Fruit fly (Drosophila melanogaster) whole organism, embryonic: Measurements from ENCODE around the gene CG11456.

ENCODE experiments used
- Adf1 ChIP-seq: fragments of 200-800 bp; sonication (Bioruptor generic); IDR thresholded peaks from 2 replicates; pipeline ENCODE4 v1.3.6; 2022; ENCODE audit warnings: missing biosample characterization, missing genetic modification characterization
- Atf-2 ChIP-seq: fragments of 200-800 bp; sonication (Bioruptor generic); optimal IDR thresholded peaks from 2 replicates; lab custom pipeline; 2016; ENCODE audit warnings: missing biosample characterization, missing genetic modification characterization
- CG10543 ChIP-seq: fragments of 200-800 bp; sonication (Bioruptor generic); optimal IDR thresholded peaks from 3 replicates; lab custom pipeline; 2017; ENCODE audit warnings: missing biosample characterization, mild to moderate bottlenecking, missing genetic modification characterization, moderate library complexity
- CG11398 ChIP-seq: fragments of 200-800 bp; sonication (Bioruptor generic); optimal IDR thresholded peaks from 2 replicates; lab custom pipeline; 2016; ENCODE audit warnings: missing biosample characterization, missing genetic modification characterization
- CG1233 ChIP-seq: fragments of 200-800 bp; sonication (Bioruptor generic); optimal IDR thresholded peaks from 4 replicates; lab custom pipeline; 2018; ENCODE audit warnings: missing biosample characterization, mild to moderate bottlenecking, missing genetic modification characterization
- CG15269 ChIP-seq: fragments of 200-800 bp; sonication (Bioruptor generic); optimal IDR thresholded peaks from 2 replicates; lab custom pipeline; 2018; ENCODE audit warnings: missing biosample characterization, mild to moderate bottlenecking, missing genetic modification characterization, moderate library complexity
- CG1832 ChIP-seq: fragments of 200-800 bp; sonication (Bioruptor generic); optimal IDR thresholded peaks from 2 replicates; lab custom pipeline; 2017; ENCODE audit warnings: missing biosample characterization, mild to moderate bottlenecking, missing genetic modification characterization, inconsistent platforms
- CG2202 ChIP-seq: fragments of 200-800 bp; sonication (Bioruptor generic); optimal IDR thresholded peaks from 2 replicates; lab custom pipeline; 2018; ENCODE audit warnings: missing biosample characterization, mild to moderate bottlenecking, missing genetic modification characterization
- CG2678 ChIP-seq: fragments of 200-800 bp; sonication (Bioruptor generic); optimal IDR thresholded peaks from 3 replicates; lab custom pipeline; 2019; ENCODE audit warnings: missing biosample characterization, mild to moderate bottlenecking, missing genetic modification characterization, moderate library complexity
- CG2875 ChIP-seq: fragments of 200-800 bp; sonication (Bioruptor generic); optimal IDR thresholded peaks from 2 replicates; lab custom pipeline; 2017; ENCODE audit warnings: missing biosample characterization, mild to moderate bottlenecking, missing genetic modification characterization, missing genetic modification reagents
- CG31365 ChIP-seq: fragments of 200-800 bp; sonication (Bioruptor generic); optimal IDR thresholded peaks from 2 replicates; lab custom pipeline; 2018; ENCODE audit warnings: missing biosample characterization, mild to moderate bottlenecking, missing genetic modification characterization
- CG4282 ChIP-seq: fragments of 200-800 bp; sonication (Bioruptor generic); optimal IDR thresholded peaks from 2 replicates; lab custom pipeline; 2016; ENCODE audit warnings: missing biosample characterization, missing genetic modification characterization
- CG4328 ChIP-seq: fragments of 200-800 bp; sonication (Bioruptor generic); optimal IDR thresholded peaks from 3 replicates; lab custom pipeline; 2017; ENCODE audit warnings: missing biosample characterization, missing genetic modification reagents, missing genetic modification characterization
- CG4854 ChIP-seq: fragments of 200-800 bp; sonication (Bioruptor generic); optimal IDR thresholded peaks from 2 replicates; lab custom pipeline; 2016; ENCODE audit warnings: missing biosample characterization, missing genetic modification characterization, inconsistent platforms
- CG7357 ChIP-seq: fragments of 200-800 bp; sonication (Bioruptor generic); IDR thresholded peaks from 3 replicates; pipeline ENCODE4 v1.3.6; 2022; ENCODE audit warnings: missing biosample characterization, missing genetic modification characterization
- CG7786 ChIP-seq: fragments of 200-800 bp; sonication (Bioruptor generic); optimal IDR thresholded peaks from 2 replicates; lab custom pipeline; 2016; ENCODE audit warnings: missing biosample characterization, missing genetic modification characterization
- CG7839 ChIP-seq: fragments of 200-800 bp; sonication (Bioruptor generic); optimal IDR thresholded peaks from 3 replicates; lab custom pipeline; 2018; ENCODE audit warnings: missing biosample characterization, mild to moderate bottlenecking, missing genetic modification characterization, moderate library complexity
- CG8089 ChIP-seq: fragments of 200-800 bp; sonication (Bioruptor generic); optimal IDR thresholded peaks from 3 replicates; lab custom pipeline; 2016; ENCODE audit warnings: missing biosample characterization, missing genetic modification characterization
- Deaf1 ChIP-seq: fragments of 200-800 bp; optimal IDR thresholded peaks from 3 replicates; lab custom pipeline; 2019; ENCODE audit warnings: missing biosample characterization, mild to moderate bottlenecking, missing genetic modification characterization, moderate library complexity
- Dfd ChIP-seq, 2 experiments: fragments of >200 bp; optimal IDR thresholded peaks; 2 replicates each; lab custom pipeline; 2017; ENCODE audit warnings: missing biosample characterization in 2 of 2, missing genetic modification characterization in 2 of 2
- Dip2 ChIP-seq: fragments of 200-800 bp; sonication (Bioruptor generic); IDR thresholded peaks from 2 replicates; pipeline ENCODE4 v1.3.6; 2022; ENCODE audit warnings: missing biosample characterization, missing genetic modification characterization
- Eip74EF ChIP-seq, 2 experiments: fragments of 200-800 bp in 1 of 2; fragments of >200 bp in 1 of 2; sonication (Bioruptor generic) in 1 of 2; optimal IDR thresholded peaks; 2 replicates each; lab custom pipeline; 2017 to 2019; ENCODE audit warnings: missing biosample characterization in 2 of 2, missing genetic modification characterization in 2 of 2, mild to moderate bottlenecking in 1 of 2, moderate library complexity in 1 of 2
- Gug ChIP-seq: fragments of 200-800 bp; sonication (Bioruptor generic); IDR thresholded peaks from 4 replicates; pipeline ENCODE4 v1.3.6; 2022; ENCODE audit warnings: missing biosample characterization, missing genetic modification characterization
- HLH54F ChIP-seq: fragments of 200-800 bp; sonication (Bioruptor generic); optimal IDR thresholded peaks from 3 replicates; lab custom pipeline; 2016; ENCODE audit warnings: missing biosample characterization, missing genetic modification characterization
- NC2β ChIP-seq: fragments of 200-800 bp; sonication (Bioruptor generic); optimal IDR thresholded peaks from 2 replicates; lab custom pipeline; 2016; ENCODE audit warnings: missing biosample characterization, missing genetic modification characterization
- NfI ChIP-seq: fragments of 200-800 bp; sonication (Bioruptor generic); optimal IDR thresholded peaks from 3 replicates; lab custom pipeline; 2018; ENCODE audit warnings: missing biosample characterization, mild to moderate bottlenecking, missing genetic modification characterization, moderate library complexity
- Rx ChIP-seq: fragments of 200-800 bp; sonication (Bioruptor generic); IDR thresholded peaks from 2 replicates; pipeline ENCODE4 v1.3.6; 2022; ENCODE audit warnings: missing biosample characterization, missing genetic modification characterization
- Sox102F ChIP-seq: fragments of 200-800 bp; sonication (Bioruptor generic); optimal IDR thresholded peaks from 2 replicates; lab custom pipeline; 2018; ENCODE audit warnings: missing biosample characterization, mild to moderate bottlenecking, missing genetic modification characterization, moderate library complexity
- Vsx1 ChIP-seq: fragments of 200-800 bp; sonication (Bioruptor generic); optimal IDR thresholded peaks from 2 replicates; lab custom pipeline; 2017; ENCODE audit warnings: missing biosample characterization, mild to moderate bottlenecking, missing genetic modification characterization, missing genetic modification reagents
- al ChIP-seq: fragments of 200-800 bp; sonication (Bioruptor generic); IDR thresholded peaks from 2 replicates; pipeline ENCODE4 v1.3.6; 2022; ENCODE audit warnings: missing biosample characterization, missing genetic modification characterization
- aop ChIP-seq: fragments of 200-800 bp; sonication (Bioruptor generic); IDR thresholded peaks from 2 replicates; pipeline ENCODE4 v1.3.6; 2022; ENCODE audit warnings: missing biosample characterization, missing genetic modification characterization
- bbx ChIP-seq: fragments of 200-800 bp; sonication (Bioruptor generic); IDR thresholded peaks from 2 replicates; pipeline ENCODE4 v1.3.6; 2022; ENCODE audit warnings: missing biosample characterization, missing genetic modification characterization; ENCODE audit not compliant: partially characterized antibody
- chm ChIP-seq: fragments of 200-800 bp; sonication (Bioruptor generic); IDR thresholded peaks from 2 replicates; pipeline ENCODE4 v1.3.6; 2022; ENCODE audit warnings: missing biosample characterization, missing genetic modification characterization
- cwo ChIP-seq: fragments of 200-800 bp; sonication (Bioruptor generic); optimal IDR thresholded peaks from 3 replicates; lab custom pipeline; 2017; ENCODE audit warnings: missing biosample characterization, missing genetic modification characterization, mild to moderate bottlenecking, moderate library complexity, missing genetic modification reagents
- dan ChIP-seq: fragments of 200-800 bp; sonication (Bioruptor generic); IDR thresholded peaks from 2 replicates; pipeline ENCODE4 v1.3.6; 2022; ENCODE audit warnings: missing biosample characterization, missing genetic modification characterization
- dmrt99B ChIP-seq: fragments of 200-800 bp; sonication (Bioruptor generic); optimal IDR thresholded peaks from 2 replicates; lab custom pipeline; 2018; ENCODE audit warnings: missing biosample characterization, mild to moderate bottlenecking, missing genetic modification characterization, moderate library complexity
- exex ChIP-seq: fragments of 200-800 bp; sonication (Bioruptor generic); optimal IDR thresholded peaks from 4 replicates; lab custom pipeline; 2018; ENCODE audit warnings: missing biosample characterization, mild to moderate bottlenecking, missing genetic modification characterization, moderate library complexity
- fd64A ChIP-seq: fragments of 200-800 bp; sonication (Bioruptor generic); optimal IDR thresholded peaks from 3 replicates; lab custom pipeline; 2018; ENCODE audit warnings: missing biosample characterization, mild to moderate bottlenecking, missing genetic modification characterization
- gcm2 ChIP-seq: fragments of 200-800 bp; sonication (Bioruptor generic); optimal IDR thresholded peaks from 2 replicates; lab custom pipeline; 2016; ENCODE audit warnings: missing biosample characterization, missing genetic modification characterization
- gsb-n ChIP-seq: fragments of 200-800 bp; sonication (Bioruptor generic); optimal IDR thresholded peaks from 3 replicates; lab custom pipeline; 2018; ENCODE audit warnings: missing biosample characterization, mild to moderate bottlenecking, missing genetic modification characterization
- hth ChIP-seq: fragments of >200 bp; optimal IDR thresholded peaks from 2 replicates; lab custom pipeline; 2017; ENCODE audit warnings: inconsistent platforms
- ind ChIP-seq: fragments of 200-800 bp; sonication (Bioruptor generic); optimal IDR thresholded peaks from 3 replicates; lab custom pipeline; 2016; ENCODE audit warnings: missing biosample characterization, missing genetic modification characterization
- lov ChIP-seq, 2 experiments: fragments of 200-800 bp in 1 of 2; fragments of >200 bp in 1 of 2; sonication (Bioruptor generic) in 1 of 2; IDR thresholded peaks in 1 of 2; optimal IDR thresholded peaks in 1 of 2; 2 replicates in 1 of 2; 3 replicates in 1 of 2; pipeline versions ENCODE4 v1.3.6 to Lab custom; 2017 to 2022; ENCODE audit warnings: missing biosample characterization in 1 of 2, missing genetic modification characterization in 1 of 2
- nau ChIP-seq: fragments of 200-800 bp; sonication (Bioruptor generic); optimal IDR thresholded peaks from 3 replicates; lab custom pipeline; 2017; ENCODE audit warnings: missing biosample characterization, mild to moderate bottlenecking, missing genetic modification characterization, missing genetic modification reagents
- pan ChIP-seq, 4 experiments: fragments of >200 bp in 3 of 4; fragments of 200-800 bp in 1 of 4; sonication (Bioruptor generic) in 1 of 4; optimal IDR thresholded peaks in 3 of 4; IDR thresholded peaks in 1 of 4; 2 replicates each; pipeline versions ENCODE4 v1.3.6 to Lab custom; 2017 to 2022; ENCODE audit warnings: missing biosample characterization in 2 of 4, missing genetic modification characterization in 2 of 4, mixed read lengths in 1 of 4
- pita ChIP-seq: fragments of 200-800 bp; sonication (Bioruptor generic); optimal IDR thresholded peaks from 2 replicates; lab custom pipeline; 2017; ENCODE audit warnings: missing biosample characterization, mild to moderate bottlenecking, missing genetic modification characterization
- sd ChIP-seq: fragments of 200-800 bp; sonication (Bioruptor generic); optimal IDR thresholded peaks from 3 replicates; lab custom pipeline; 2018; ENCODE audit warnings: missing biosample characterization, mild to moderate bottlenecking, missing genetic modification characterization, moderate library complexity
- seq ChIP-seq: fragments of 200-800 bp; sonication (Bioruptor generic); IDR thresholded peaks from 2 replicates; pipeline ENCODE4 v1.3.6; 2022; ENCODE audit warnings: missing biosample characterization, missing genetic modification characterization
- unc-4 ChIP-seq: fragments of 200-800 bp; sonication (Bioruptor generic); IDR thresholded peaks from 2 replicates; pipeline ENCODE4 v1.3.6; 2022; ENCODE audit warnings: missing biosample characterization, missing genetic modification characterization; ENCODE audit not compliant: partially characterized antibody
- vvl ChIP-seq: fragments of 200-800 bp; sonication (Bioruptor generic); IDR thresholded peaks from 2 replicates; pipeline ENCODE4 v1.3.6; 2022; ENCODE audit warnings: missing biosample characterization, missing genetic modification characterization

Gene CG11456

dm6 chr3L:20837831-20838301 lies 3.9 kb upstream of the CG11456 start (continued):
- peak; percentile 30; the same call in 1 of the 2 replicates for TF ChIP-seq vvl (GFP tag; lab: Robert Waterston, UW)
- no peak for TF ChIP-seq CG4328 (GFP tag; lab: Kevin White, UChicago)
- no peak for TF ChIP-seq nau (GFP tag; lab: Kevin White, UChicago)
- no peak for TF ChIP-seq Rx (GFP tag; lab: Robert Waterston, UW)
- peak; percentile 37 for TF ChIP-seq sd (tag; lab: Kevin White, UChicago)
- TF ChIP-seq Sox102F (GFP tag; lab: Kevin White, UChicago): no peak
- no peak for TF ChIP-seq Atf-2 (GFP tag; lab: Kevin White, UChicago)
- TF ChIP-seq gcm2 (GFP tag; lab: Kevin White, UChicago): no peak
- TF ChIP-seq Vsx1 (GFP tag; lab: Kevin White, UChicago): peak; percentile 24
- TF ChIP-seq CG10543: peak; percentile 38
- TF ChIP-seq unc-4 (GFP tag; lab: Robert Waterston, UW): no peak
- peak; percentile 66 for TF ChIP-seq exex (tag; lab: Kevin White, UChicago)
- TF ChIP-seq CG2202: no peak
- no peak for TF ChIP-seq fd64A
- no peak for TF ChIP-seq gsb-n (tag; lab: Kevin White, UChicago)
- TF ChIP-seq dmrt99B: no peak
- TF ChIP-seq al (GFP tag; lab: Robert Waterston, UW): no peak
- TF ChIP-seq aop (GFP tag; lab: Robert Waterston, UW): no peak
- no peak for TF ChIP-seq bbx (GFP tag; lab: Robert Waterston, UW)
- TF ChIP-seq CG4854 (GFP tag; lab: Kevin White, UChicago): no peak
- no peak for TF ChIP-seq cwo
- TF ChIP-seq HLH54F: no peak
- TF ChIP-seq ind (GFP tag; lab: Kevin White, UChicago): no peak
- no peak for TF ChIP-seq CG4282 (GFP tag; lab: Kevin White, UChicago)
- TF ChIP-seq NfI: no peak
- no peak for TF ChIP-seq CG2875 (GFP tag; lab: Kevin White, UChicago)
- TF ChIP-seq CG31365 (tag; lab: Kevin White, UChicago): no peak
- TF ChIP-seq Eip74EF (GFP tag; optimal IDR thresholded peaks at IDR 0.05; lab: Kevin White, UChicago): no peak
- no peak for TF ChIP-seq Dfd (GFP tag; optimal IDR thresholded peaks at IDR 0.05; lab: Kevin White, UChicago)
- no peak for TF ChIP-seq NC2β (GFP tag; lab: Kevin White, UChicago)
- no peak for TF ChIP-seq seq
- no peak for TF ChIP-seq hth (lab: Kevin White, UChicago)
- no peak for TF ChIP-seq pan (optimal IDR thresholded peaks at IDR 0.05; lab: Kevin White, UChicago)
- TF ChIP-seq pan (GFP tag; optimal IDR thresholded peaks at IDR 0.05 in 1 of 2, IDR thresholded peaks at IDR 0.05 in 1 of 2): no peak
- TF ChIP-seq Dip2 (GFP tag; lab: Robert Waterston, UW): no peak
- TF ChIP-seq CG8089 (GFP tag; lab: Kevin White, UChicago): no peak
- no peak for TF ChIP-seq CG7786 (GFP tag; lab: Kevin White, UChicago)
- TF ChIP-seq Gug (GFP tag; lab: Robert Waterston, UW): no peak
- TF ChIP-seq Deaf1 (tag; lab: Kevin White, UChicago): peak; percentile 70
- TF ChIP-seq Adf1 (GFP tag; lab: Robert Waterston, UW): 0 out of 2 replicates have a peak, but pooled peaks have one; percentile 4
- no peak for TF ChIP-seq dan (GFP tag; lab: Robert Waterston, UW)
- no peak for TF ChIP-seq lov (optimal IDR thresholded peaks at IDR 0.05; lab: Kevin White, UChicago)
- no peak for TF ChIP-seq lov (GFP tag; IDR thresholded peaks at IDR 0.05; lab: Robert Waterston, UW)
- no peak for TF ChIP-seq CG1832
- TF ChIP-seq chm (GFP tag; lab: Robert Waterston, UW): no peak
- no peak for TF ChIP-seq CG7839 (tag; lab: Kevin White, UChicago)
- TF ChIP-seq CG7357 (GFP tag; lab: Robert Waterston, UW): no peak
- no peak for TF ChIP-seq CG2678 (tag; lab: Kevin White, UChicago)
- no peak for TF ChIP-seq CG11398 (GFP tag; lab: Kevin White, UChicago)
- no peak for TF ChIP-seq pita (GFP tag; lab: Kevin White, UChicago)
- no peak for TF ChIP-seq CG1233 (GFP tag; lab: Kevin White, UChicago)
- TF ChIP-seq CG15269 (tag; lab: Kevin White, UChicago): no peak
